Fruit fly (Drosophila melanogaster) whole organism, embryonic: ENCODE measurements around the gene eIF3l.

Source experiments
- Atf-2 ChIP-seq: fragments of 200-800 bp; sonication (Bioruptor generic); optimal IDR thresholded peaks from 2 replicates; lab custom pipeline; 2016; ENCODE audit warnings: missing biosample characterization, missing genetic modification characterization
- Awh ChIP-seq: fragments of 200-800 bp; sonication (Bioruptor generic); IDR thresholded peaks from 2 replicates; pipeline ENCODE4, ENCODE4 v1.3.6; 2022; ENCODE audit warnings: missing biosample characterization, missing genetic modification characterization
- B-H1 ChIP-seq: fragments of 200-800 bp; sonication (Bioruptor generic); IDR thresholded peaks from 3 replicates; pipeline ENCODE4 v1.3.6; 2022; ENCODE audit warnings: missing biosample characterization, missing genetic modification characterization
- BtbVII ChIP-seq: fragments of 200-800 bp; sonication (Bioruptor generic); optimal IDR thresholded peaks from 3 replicates; lab custom pipeline; 2017; ENCODE audit warnings: missing biosample characterization, mild to moderate bottlenecking, missing genetic modification characterization
- CG10274 ChIP-seq: fragments of 200-800 bp; sonication (Bioruptor generic); optimal IDR thresholded peaks from 3 replicates; lab custom pipeline; 2017; ENCODE audit warnings: missing biosample characterization, mild to moderate bottlenecking, missing genetic modification characterization
- CG11560 ChIP-seq: fragments of 200-800 bp; sonication (Bioruptor generic); IDR thresholded peaks from 3 replicates; pipeline ENCODE4 v1.3.6; 2022; ENCODE audit warnings: missing biosample characterization, missing genetic modification characterization
- CG12236 ChIP-seq: fragments of 200-800 bp; sonication (Bioruptor generic); optimal IDR thresholded peaks from 2 replicates; lab custom pipeline; 2016; ENCODE audit warnings: missing biosample characterization, missing genetic modification characterization
- CG12744 ChIP-seq: fragments of 200-800 bp; sonication (Bioruptor generic); optimal IDR thresholded peaks from 2 replicates; lab custom pipeline; 2016; ENCODE audit warnings: missing biosample characterization, missing genetic modification characterization
- CG1529 ChIP-seq: fragments of 200-800 bp; sonication (Bioruptor generic); optimal IDR thresholded peaks from 3 replicates; lab custom pipeline; 2018; ENCODE audit warnings: missing biosample characterization, missing genetic modification characterization
- CG15601 ChIP-seq: fragments of 200-800 bp; sonication (Bioruptor generic); optimal IDR thresholded peaks from 3 replicates; lab custom pipeline; 2019; ENCODE audit warnings: missing biosample characterization, mild to moderate bottlenecking, missing genetic modification characterization, moderate library complexity
- CG17361 ChIP-seq: fragments of 200-800 bp; sonication (Bioruptor generic); IDR thresholded peaks from 3 replicates; pipeline ENCODE4 v1.3.6; 2022; ENCODE audit warnings: missing biosample characterization, missing genetic modification characterization
- CG17802 ChIP-seq: fragments of 200-800 bp; sonication (Bioruptor generic); optimal IDR thresholded peaks from 2 replicates; lab custom pipeline; 2018; ENCODE audit warnings: missing biosample characterization, mild to moderate bottlenecking, missing genetic modification characterization, moderate library complexity
- CG18599 ChIP-seq: fragments of 200-800 bp; sonication (Bioruptor generic); optimal IDR thresholded peaks from 3 replicates; lab custom pipeline; 2017; ENCODE audit warnings: missing biosample characterization, missing genetic modification characterization, mild to moderate bottlenecking, moderate library complexity, missing genetic modification reagents
- CG18764 ChIP-seq: fragments of 200-800 bp; sonication (Bioruptor generic); optimal IDR thresholded peaks from 3 replicates; lab custom pipeline; 2016; ENCODE audit warnings: missing biosample characterization, missing genetic modification characterization
- CG32767 ChIP-seq: fragments of 200-800 bp; sonication (Bioruptor generic); IDR thresholded peaks from 2 replicates; pipeline ENCODE4 v1.3.6; 2022; ENCODE audit warnings: missing biosample characterization, missing genetic modification characterization
- CG34376 ChIP-seq: fragments of 200-800 bp; sonication (Bioruptor generic); optimal IDR thresholded peaks from 2 replicates; lab custom pipeline; 2018; ENCODE audit warnings: missing biosample characterization, mild to moderate bottlenecking, missing genetic modification characterization
- CG3726 ChIP-seq: fragments of 200-800 bp; sonication (Bioruptor generic); IDR thresholded peaks from 3 replicates; pipeline ENCODE4, ENCODE4 v1.3.6; 2022; ENCODE audit warnings: missing biosample characterization, missing genetic modification characterization
- CG4328 ChIP-seq: fragments of 200-800 bp; sonication (Bioruptor generic); optimal IDR thresholded peaks from 3 replicates; lab custom pipeline; 2017; ENCODE audit warnings: missing biosample characterization, missing genetic modification reagents, missing genetic modification characterization
- CG4424 ChIP-seq: fragments of 200-800 bp; sonication (Bioruptor generic); optimal IDR thresholded peaks from 3 replicates; lab custom pipeline; 2016; ENCODE audit warnings: missing biosample characterization, missing genetic modification characterization
- CG8944 ChIP-seq: fragments of 200-800 bp; sonication (Bioruptor generic); optimal IDR thresholded peaks from 3 replicates; lab custom pipeline; 2016; ENCODE audit warnings: missing biosample characterization, missing genetic modification characterization
- Ets97D ChIP-seq: fragments of 200-800 bp; sonication (Bioruptor generic); optimal IDR thresholded peaks from 3 replicates; lab custom pipeline; 2016; ENCODE audit warnings: missing biosample characterization, missing genetic modification characterization
- HHEX ChIP-seq: fragments of 200-800 bp; sonication (Bioruptor generic); optimal IDR thresholded peaks from 3 replicates; lab custom pipeline; 2017; ENCODE audit warnings: missing biosample characterization, mild to moderate bottlenecking, missing genetic modification characterization, missing genetic modification reagents
- Hr3 ChIP-seq: fragments of 200-800 bp; sonication (Bioruptor generic); optimal IDR thresholded peaks from 3 replicates; lab custom pipeline; 2016; ENCODE audit warnings: missing biosample characterization, missing genetic modification characterization
- Kr ChIP-seq: fragments of 200-800 bp; sonication (Bioruptor generic); optimal IDR thresholded peaks from 2 replicates; lab custom pipeline; 2017; ENCODE audit warnings: missing biosample characterization, mild to moderate bottlenecking, missing genetic modification characterization
- Nf-YA ChIP-seq: fragments of 200-800 bp; sonication (Bioruptor generic); IDR thresholded peaks from 2 replicates; pipeline ENCODE4 v1.3.6; 2022; ENCODE audit warnings: missing biosample characterization, missing genetic modification characterization
- Ravus ChIP-seq: fragments of 200-800 bp; sonication (Bioruptor generic); IDR thresholded peaks from 2 replicates; pipeline ENCODE4 v1.3.6; 2022; ENCODE audit warnings: missing biosample characterization, missing genetic modification characterization
- Scr ChIP-seq: fragments of 200-800 bp; sonication (Bioruptor generic); IDR thresholded peaks from 2 replicates; pipeline ENCODE4 v1.3.6; 2022; ENCODE audit warnings: missing biosample characterization, missing genetic modification characterization; ENCODE audit not compliant: partially characterized antibody
- Sin3A ChIP-seq: fragments of >200 bp; optimal IDR thresholded peaks from 2 replicates; lab custom pipeline; 2018
- Stat92E ChIP-seq, 3 experiments: fragments of >200 bp in 2 of 3; fragments of 200-800 bp in 1 of 3; sonication (Bioruptor generic) in 1 of 3; optimal IDR thresholded peaks; 2 replicates each; lab custom pipeline; 2017 to 2019; ENCODE audit warnings: missing biosample characterization in 3 of 3, missing genetic modification characterization in 3 of 3, mild to moderate bottlenecking in 1 of 3, moderate library complexity in 1 of 3
- TFAM ChIP-seq: fragments of 200-800 bp; sonication (Bioruptor generic); optimal IDR thresholded peaks from 2 replicates; lab custom pipeline; 2017; ENCODE audit warnings: missing biosample characterization, missing genetic modification characterization, inconsistent platforms
- ara ChIP-seq: fragments of 200-800 bp; sonication (Bioruptor generic); IDR thresholded peaks from 2 replicates; pipeline ENCODE4 v1.3.6; 2022; ENCODE audit warnings: missing biosample characterization, missing genetic modification characterization
- bcd ChIP-seq: fragments of 200-800 bp; sonication (Bioruptor generic); optimal IDR thresholded peaks from 2 replicates; lab custom pipeline; 2017; ENCODE audit warnings: missing biosample characterization, mild to moderate bottlenecking, missing genetic modification characterization
- chif ChIP-seq, 2 experiments: fragments of 200-800 bp; sonication (Bioruptor generic); optimal IDR thresholded peaks; 3 replicates each; lab custom pipeline; 2016; ENCODE audit warnings: missing biosample characterization in 2 of 2, missing genetic modification characterization in 2 of 2
- chm ChIP-seq: fragments of 200-800 bp; sonication (Bioruptor generic); IDR thresholded peaks from 2 replicates; pipeline ENCODE4 v1.3.6; 2022; ENCODE audit warnings: missing biosample characterization, missing genetic modification characterization
- cwo ChIP-seq: fragments of 200-800 bp; sonication (Bioruptor generic); optimal IDR thresholded peaks from 3 replicates; lab custom pipeline; 2017; ENCODE audit warnings: missing biosample characterization, missing genetic modification characterization, mild to moderate bottlenecking, moderate library complexity, missing genetic modification reagents
- ftz-f1 ChIP-seq: fragments of 200-800 bp; sonication (Bioruptor generic); optimal IDR thresholded peaks from 2 replicates; lab custom pipeline; 2016; ENCODE audit warnings: missing biosample characterization, missing genetic modification characterization
- gcm ChIP-seq: fragments of 200-800 bp; sonication (Bioruptor generic); optimal IDR thresholded peaks from 2 replicates; lab custom pipeline; 2019; ENCODE audit warnings: missing biosample characterization, mild to moderate bottlenecking, missing genetic modification characterization, moderate library complexity
- hbn ChIP-seq: fragments of 200-800 bp; sonication (Bioruptor generic); IDR thresholded peaks from 2 replicates; pipeline ENCODE4 v1.3.6; 2022; ENCODE audit warnings: missing biosample characterization, missing genetic modification characterization; ENCODE audit not compliant: partially characterized antibody
- jigr1 ChIP-seq: fragments of 200-800 bp; sonication (Bioruptor generic); IDR thresholded peaks from 3 replicates; pipeline ENCODE4 v1.3.6; 2022; ENCODE audit warnings: missing biosample characterization, missing genetic modification characterization
- nerfin-1 ChIP-seq: fragments of 200-800 bp; sonication (Bioruptor generic); optimal IDR thresholded peaks from 3 replicates; lab custom pipeline; 2019; ENCODE audit warnings: missing biosample characterization, mild to moderate bottlenecking, missing genetic modification characterization, moderate library complexity
- nerfin-2 ChIP-seq: fragments of 200-800 bp; sonication (Bioruptor generic); IDR thresholded peaks from 2 replicates; pipeline ENCODE4 v1.3.6; 2022; ENCODE audit warnings: missing biosample characterization, missing genetic modification characterization; ENCODE audit not compliant: partially characterized antibody
- odd ChIP-seq: fragments of 200-800 bp; sonication (Bioruptor generic); optimal IDR thresholded peaks from 2 replicates; lab custom pipeline; 2017; ENCODE audit warnings: missing biosample characterization, mild to moderate bottlenecking, missing genetic modification characterization
- pum ChIP-seq: fragments of 200-800 bp; sonication (Bioruptor generic); optimal IDR thresholded peaks from 2 replicates; lab custom pipeline; 2016; ENCODE audit warnings: missing biosample characterization, missing genetic modification characterization
- sens ChIP-seq: fragments of 200-800 bp; sonication (Bioruptor generic); peaks from one replicate; lab custom pipeline; 2016; ENCODE audit warnings: missing biosample characterization, missing genetic modification characterization
- sna ChIP-seq: fragments of 200-800 bp; sonication (Bioruptor generic); IDR thresholded peaks from 2 replicates; pipeline ENCODE4 v1.3.6; 2022; ENCODE audit warnings: missing biosample characterization, missing genetic modification characterization; ENCODE audit not compliant: partially characterized antibody
- stwl ChIP-seq: fragments of 200-800 bp; sonication (Bioruptor generic); optimal IDR thresholded peaks from 3 replicates; lab custom pipeline; 2018; ENCODE audit warnings: missing biosample characterization, mild to moderate bottlenecking, missing genetic modification characterization, moderate library complexity
- unpg ChIP-seq: fragments of 200-800 bp; sonication (Bioruptor generic); optimal IDR thresholded peaks from 3 replicates; lab custom pipeline; 2018; ENCODE audit warnings: missing biosample characterization, mild to moderate bottlenecking, missing genetic modification characterization, moderate library complexity
- vfl ChIP-seq: fragments of 200-800 bp; sonication (Bioruptor generic); optimal IDR thresholded peaks from 2 replicates; lab custom pipeline; 2016; ENCODE audit warnings: missing biosample characterization, missing genetic modification characterization
- zen2 ChIP-seq: fragments of 200-800 bp; sonication (Bioruptor generic); IDR thresholded peaks from 3 replicates; pipeline ENCODE4 v1.3.6; 2022; ENCODE audit warnings: missing biosample characterization, missing genetic modification characterization; ENCODE audit not compliant: partially characterized antibody

Gene eIF3l

DNA sequence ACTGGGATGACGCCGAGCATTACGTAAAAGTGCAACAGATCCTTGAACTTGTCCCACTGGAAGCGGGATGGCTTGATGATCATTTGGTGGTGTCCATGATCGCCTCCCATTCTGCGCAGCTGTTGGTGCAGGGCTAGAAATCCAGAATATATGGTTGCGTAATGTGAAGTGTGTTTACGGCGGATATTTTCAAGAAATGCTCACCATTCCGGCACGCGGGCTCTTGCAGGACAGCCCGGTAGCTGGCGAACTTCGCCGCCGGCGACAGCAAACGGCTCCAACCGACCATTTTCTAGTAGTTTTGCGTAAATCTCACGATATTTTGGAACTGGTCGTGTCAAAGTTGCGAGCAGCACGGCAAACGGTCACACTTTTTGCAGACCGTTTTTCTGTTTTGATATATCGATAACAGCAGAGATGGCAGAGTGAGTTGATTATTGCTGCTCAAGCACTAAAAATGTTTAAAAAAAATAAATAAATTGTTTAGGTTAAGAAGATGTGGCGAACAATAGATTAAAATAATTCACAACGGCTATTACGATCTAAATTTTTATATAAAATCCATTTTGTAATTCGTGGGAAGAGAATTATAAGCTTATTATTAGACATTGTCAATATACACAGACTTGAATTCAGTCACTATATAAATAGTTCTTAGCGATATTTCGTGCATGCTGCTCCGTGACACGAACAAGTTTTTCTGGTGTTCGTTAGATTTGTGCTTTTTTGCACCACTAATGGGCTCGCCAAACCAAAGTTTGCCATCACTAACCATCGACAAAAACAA lies 7.6 kb downstream of the eIF3l start, which contains the start of the genes ND-SGDH and RhoGAP68F (continued):
- TF ChIP-seq TFAM (GFP tag; lab: Kevin White, UChicago): no peak
- peak; percentile 68 for TF ChIP-seq unpg (GFP tag; lab: Kevin White, UChicago)
- TF ChIP-seq CG17361: peak; percentile 87
- no peak; the same call in 2 of the 3 replicates for TF ChIP-seq CG11560 (tag; lab: Robert Waterston, UW)
- no peak for TF ChIP-seq Kr
- TF ChIP-seq CG18599 (GFP tag; lab: Kevin White, UChicago): peak; percentile 76
- peak; percentile 74 for TF ChIP-seq CG15601 (tag; lab: Kevin White, UChicago)
- TF ChIP-seq nerfin-2 (GFP tag; lab: Robert Waterston, UW): peak; percentile 76
- peak; percentile 52 for TF ChIP-seq CG32767
- no peak for TF ChIP-seq chm (GFP tag; lab: Robert Waterston, UW)
- peak; percentile 62 for TF ChIP-seq nerfin-1
- TF ChIP-seq CG12744: peak; percentile 20
- TF ChIP-seq CG34376 (GFP tag; lab: Kevin White, UChicago): peak; percentile 49
- peak; percentile 91 for TF ChIP-seq hbn (GFP tag; lab: Robert Waterston, UW)
- TF ChIP-seq ara (GFP tag; lab: Robert Waterston, UW): 0 out of 2 replicates have a peak, but pooled peaks have one; percentile 7
- peak; percentile 68 for TF ChIP-seq pum (GFP tag; lab: Kevin White, UChicago)
- no peak for TF ChIP-seq Nf-YA (GFP tag; lab: Robert Waterston, UW)
- peak; percentile 71 for TF ChIP-seq Atf-2 (GFP tag; lab: Kevin White, UChicago)
- no peak for TF ChIP-seq CG12236 (GFP tag; lab: Kevin White, UChicago)
- TF ChIP-seq CG1529 (GFP tag; lab: Kevin White, UChicago): peak; percentile 44
- TF ChIP-seq HHEX (GFP tag; lab: Kevin White, UChicago): peak; percentile 46
- peak; percentile 36; the same call in 1 of the 3 replicates for TF ChIP-seq B-H1 (GFP tag; lab: Robert Waterston, UW)
- TF ChIP-seq CG8944 (GFP tag; lab: Kevin White, UChicago): peak; percentile 46
- peak; percentile 61 for TF ChIP-seq CG4328 (GFP tag; lab: Kevin White, UChicago)
- TF ChIP-seq sens: peak; percentile 92
- TF ChIP-seq Stat92E (GFP tag; optimal IDR thresholded peaks at IDR 0.05; lab: Kevin White, UChicago): peak in 1 of 3 experiments; percentile 1
- peak; percentile 73 for TF ChIP-seq CG4424
- TF ChIP-seq ftz-f1: no peak
- TF ChIP-seq bcd (GFP tag; lab: Kevin White, UChicago): peak; percentile 78
- no peak for TF ChIP-seq jigr1 (GFP tag; lab: Robert Waterston, UW)
- no peak for TF ChIP-seq Ravus (GFP tag; lab: Robert Waterston, UW)
- TF ChIP-seq vfl (GFP tag; lab: Kevin White, UChicago): peak; percentile 70
- TF ChIP-seq sna: peak; percentile 95
- TF ChIP-seq CG18764: peak; percentile 55
- peak; percentile 91 for TF ChIP-seq Sin3A (lab: Kevin White, UChicago)
- TF ChIP-seq stwl (tag; lab: Kevin White, UChicago): peak; percentile 55
- TF ChIP-seq cwo: peak; percentile 54
- peak; percentile 98 for TF ChIP-seq Scr (GFP tag; lab: Robert Waterston, UW)
- peak; percentile 17 for TF ChIP-seq CG17802 (tag; lab: Kevin White, UChicago)
- peak; percentile 81 for TF ChIP-seq zen2 (GFP tag; lab: Robert Waterston, UW)
- peak; percentile 81 for TF ChIP-seq Hr3 (GFP tag; lab: Kevin White, UChicago)
- TF ChIP-seq BtbVII (GFP tag; lab: Kevin White, UChicago): peak; percentile 41
- peak; percentile 38 to 51 for TF ChIP-seq chif (GFP tag; optimal IDR thresholded peaks at IDR 0.05; lab: Kevin White, UChicago)
- TF ChIP-seq Awh (GFP tag; lab: Robert Waterston, UW): no peak
- TF ChIP-seq CG3726 (GFP tag; lab: Robert Waterston, UW): no peak
- TF ChIP-seq Ets97D (GFP tag; lab: Kevin White, UChicago): peak; percentile 53
- TF ChIP-seq CG10274 (GFP tag; lab: Kevin White, UChicago): no peak
- peak; percentile 40 for TF ChIP-seq gcm (GFP tag; lab: Kevin White, UChicago)
- no peak for TF ChIP-seq odd (GFP tag; lab: Kevin White, UChicago)
